Fruit fly (Drosophila melanogaster) whole organism, prepupa: Measurements from ENCODE around the gene CG13086.

ENCODE experiments used
- CG10631 ChIP-seq: fragments of 200-800 bp; sonication (Bioruptor generic); optimal IDR thresholded peaks from 2 replicates; lab custom pipeline; 2016; ENCODE audit warnings: missing biosample characterization, missing genetic modification characterization
- CG11294 ChIP-seq: fragments of 200-800 bp; sonication (Bioruptor generic); IDR thresholded peaks from 2 replicates; pipeline ENCODE4 v1.3.6; 2022; ENCODE audit warnings: missing biosample characterization, missing genetic modification characterization
- CG11762 ChIP-seq: fragments of 200-800 bp; sonication (Bioruptor generic); optimal IDR thresholded peaks from 3 replicates; lab custom pipeline; 2016; ENCODE audit warnings: missing biosample characterization, missing genetic modification characterization; ENCODE audit not compliant: insufficient read depth
- CG15336 ChIP-seq: fragments of 200-800 bp; sonication (Bioruptor generic); IDR thresholded peaks from 2 replicates; pipeline ENCODE4 v1.3.6; 2022; ENCODE audit warnings: missing biosample characterization, missing genetic modification characterization
- CG1621 ChIP-seq: fragments of 200-800 bp; sonication (Bioruptor generic); optimal IDR thresholded peaks from 3 replicates; lab custom pipeline; 2018; ENCODE audit warnings: missing biosample characterization, mild to moderate bottlenecking, missing genetic modification characterization
- CG31627 ChIP-seq: fragments of 200-800 bp; sonication (Bioruptor generic); optimal IDR thresholded peaks from 3 replicates; lab custom pipeline; 2016; ENCODE audit warnings: missing biosample characterization, missing genetic modification characterization
- CG32006 ChIP-seq: fragments of 200-800 bp; sonication (Bioruptor generic); optimal IDR thresholded peaks from 3 replicates; lab custom pipeline; 2017; ENCODE audit warnings: missing biosample characterization, mild to moderate bottlenecking, missing genetic modification characterization
- CG34406 ChIP-seq: fragments of 200-800 bp; sonication (Bioruptor generic); optimal IDR thresholded peaks from 3 replicates; lab custom pipeline; 2016; ENCODE audit warnings: missing biosample characterization, missing genetic modification characterization
- CG3919 ChIP-seq: fragments of 200-800 bp; sonication (Bioruptor generic); optimal IDR thresholded peaks from 3 replicates; lab custom pipeline; 2016; ENCODE audit warnings: missing biosample characterization, missing genetic modification characterization
- CG4318 ChIP-seq: fragments of 200-800 bp; sonication (Bioruptor generic); optimal IDR thresholded peaks from 3 replicates; lab custom pipeline; 2017; ENCODE audit warnings: missing biosample characterization, mild to moderate bottlenecking, missing genetic modification characterization
- CG6163 ChIP-seq: fragments of 200-800 bp; sonication (Bioruptor generic); IDR thresholded peaks from 3 replicates; pipeline ENCODE4 v1.3.6; 2022; ENCODE audit warnings: missing biosample characterization, missing genetic modification characterization
- CG6854 ChIP-seq: fragments of 200-800 bp; sonication (Bioruptor generic); optimal IDR thresholded peaks from 2 replicates; lab custom pipeline; 2017; ENCODE audit warnings: missing biosample characterization, mild to moderate bottlenecking, missing genetic modification characterization
- CG7368 ChIP-seq: fragments of 200-800 bp; sonication (Bioruptor generic); optimal IDR thresholded peaks from 3 replicates; lab custom pipeline; 2016; ENCODE audit warnings: missing biosample characterization, missing genetic modification characterization
- CG8119 ChIP-seq: fragments of 200-800 bp; sonication (Bioruptor generic); IDR thresholded peaks from 3 replicates; pipeline ENCODE4 v1.3.6; 2022; ENCODE audit warnings: missing biosample characterization, missing genetic modification characterization
- CG8319 ChIP-seq: fragments of 200-800 bp; sonication (Bioruptor generic); optimal IDR thresholded peaks from 3 replicates; lab custom pipeline; 2016; ENCODE audit warnings: missing biosample characterization, missing genetic modification characterization
- CG8632 ChIP-seq: fragments of 200-800 bp; sonication (Bioruptor generic); optimal IDR thresholded peaks from 3 replicates; lab custom pipeline; 2016; ENCODE audit warnings: missing biosample characterization, missing genetic modification characterization
- CG9139 ChIP-seq: fragments of 200-800 bp; sonication (Bioruptor generic); optimal IDR thresholded peaks from 3 replicates; lab custom pipeline; 2017; ENCODE audit warnings: missing biosample characterization, mild to moderate bottlenecking, missing genetic modification characterization
- Eip75B ChIP-seq: fragments of 200-800 bp; sonication (Bioruptor generic); optimal IDR thresholded peaks from 3 replicates; lab custom pipeline; 2016; ENCODE audit warnings: missing biosample characterization, missing genetic modification characterization
- Eip78C ChIP-seq: fragments of 200-800 bp; sonication (Bioruptor generic); peaks from one replicate; lab custom pipeline; 2016; ENCODE audit warnings: missing biosample characterization, missing genetic modification characterization
- Ets96B ChIP-seq: fragments of 200-800 bp; optimal IDR thresholded peaks from 2 replicates; lab custom pipeline; 2019; ENCODE audit warnings: missing biosample characterization, mild to moderate bottlenecking, missing genetic modification characterization, moderate library complexity
- Gug ChIP-seq: fragments of 200-800 bp; sonication (Bioruptor generic); IDR thresholded peaks from 2 replicates; pipeline ENCODE4 v1.3.6; 2022; ENCODE audit warnings: missing biosample characterization, missing genetic modification characterization
- Hr38 ChIP-seq: sonication (Bioruptor generic); optimal IDR thresholded peaks from 2 replicates; lab custom pipeline; 2016; ENCODE audit warnings: missing biosample characterization, missing genetic modification characterization
- Hr39 ChIP-seq: fragments of 200-800 bp; sonication (Bioruptor generic); optimal IDR thresholded peaks from 2 replicates; lab custom pipeline; 2016; ENCODE audit warnings: missing biosample characterization, missing genetic modification characterization
- Hr4 ChIP-seq: fragments of 200-800 bp; sonication (Bioruptor generic); optimal IDR thresholded peaks from 3 replicates; lab custom pipeline; 2016; ENCODE audit warnings: missing biosample characterization, missing genetic modification characterization
- Lpt ChIP-seq: fragments of 200-800 bp; sonication (Bioruptor generic); optimal IDR thresholded peaks from 3 replicates; lab custom pipeline; 2016; ENCODE audit warnings: missing biosample characterization, missing genetic modification characterization
- Met ChIP-seq: fragments of 200-800 bp; sonication (Bioruptor generic); optimal IDR thresholded peaks from 3 replicates; lab custom pipeline; 2016; ENCODE audit warnings: missing biosample characterization, missing genetic modification characterization
- OdsH ChIP-seq: fragments of 200-800 bp; sonication (Bioruptor generic); optimal IDR thresholded peaks from 3 replicates; lab custom pipeline; 2016; ENCODE audit warnings: missing biosample characterization, missing genetic modification characterization
- Smox ChIP-seq: fragments of 200-800 bp; sonication (Bioruptor generic); optimal IDR thresholded peaks from 3 replicates; lab custom pipeline; 2016; ENCODE audit warnings: missing biosample characterization, missing genetic modification characterization
- Sox102F ChIP-seq: fragments of 200-800 bp; sonication (Bioruptor generic); optimal IDR thresholded peaks from 2 replicates; lab custom pipeline; 2016; ENCODE audit warnings: missing biosample characterization, mild to moderate bottlenecking, missing genetic modification characterization
- Sox14 ChIP-seq: fragments of 200-800 bp; sonication (Bioruptor generic); optimal IDR thresholded peaks from 3 replicates; lab custom pipeline; 2016; ENCODE audit warnings: missing biosample characterization, missing genetic modification characterization
- Sox15 ChIP-seq: fragments of 200-800 bp; sonication (Bioruptor generic); optimal IDR thresholded peaks from 3 replicates; lab custom pipeline; 2016; ENCODE audit warnings: missing biosample characterization, missing genetic modification characterization
- achi ChIP-seq: fragments of 200-800 bp; sonication (Bioruptor generic); optimal IDR thresholded peaks from 3 replicates; lab custom pipeline; 2016; ENCODE audit warnings: missing biosample characterization, missing genetic modification characterization
- cyc ChIP-seq: fragments of 200-800 bp; sonication (Bioruptor generic); optimal IDR thresholded peaks from 3 replicates; lab custom pipeline; 2016; ENCODE audit warnings: missing biosample characterization, missing genetic modification characterization
- dac ChIP-seq: fragments of 200-800 bp; sonication (Bioruptor generic); optimal IDR thresholded peaks from 2 replicates; lab custom pipeline; 2017; ENCODE audit warnings: missing biosample characterization, mild to moderate bottlenecking, missing genetic modification characterization
- dsx ChIP-seq: fragments of 200-800 bp; optimal IDR thresholded peaks from 3 replicates; lab custom pipeline; 2019; ENCODE audit warnings: missing biosample characterization, mild to moderate bottlenecking, missing genetic modification characterization, moderate library complexity; ENCODE audit not compliant: poor library complexity, severe bottlenecking
- eg ChIP-seq: fragments of 200-800 bp; sonication (Bioruptor generic); IDR thresholded peaks from 3 replicates; pipeline ENCODE4 v1.3.6; 2022; ENCODE audit warnings: missing biosample characterization, missing genetic modification characterization
- esn ChIP-seq: fragments of 200-800 bp; sonication (Bioruptor generic); optimal IDR thresholded peaks from 2 replicates; lab custom pipeline; 2016; ENCODE audit warnings: missing biosample characterization, mild to moderate bottlenecking, missing genetic modification characterization, moderate library complexity
- fd59A ChIP-seq: fragments of 200-800 bp; sonication (Bioruptor generic); optimal IDR thresholded peaks from 2 replicates; lab custom pipeline; 2017; ENCODE audit warnings: missing biosample characterization, mild to moderate bottlenecking, missing genetic modification characterization, missing genetic modification reagents
- fd85E ChIP-seq: fragments of 200-800 bp; sonication (Bioruptor generic); optimal IDR thresholded peaks from 3 replicates; lab custom pipeline; 2016; ENCODE audit warnings: missing biosample characterization, missing genetic modification characterization
- fkh ChIP-seq: fragments of 200-800 bp; sonication (Bioruptor generic); optimal IDR thresholded peaks from 3 replicates; lab custom pipeline; 2017; ENCODE audit warnings: missing biosample characterization, mild to moderate bottlenecking, missing genetic modification characterization, moderate library complexity
- lz ChIP-seq: fragments of 200-800 bp; sonication (Bioruptor generic); optimal IDR thresholded peaks from 3 replicates; lab custom pipeline; 2016; ENCODE audit warnings: missing biosample characterization, missing genetic modification characterization
- pdm3 ChIP-seq: fragments of 200-800 bp; sonication (Bioruptor generic); optimal IDR thresholded peaks from 3 replicates; lab custom pipeline; 2016; ENCODE audit warnings: missing biosample characterization, missing genetic modification characterization
- salr ChIP-seq, 2 experiments: fragments of 200-800 bp; sonication (Bioruptor generic); optimal IDR thresholded peaks; 3 replicates each; lab custom pipeline; 2016 to 2018; ENCODE audit warnings: missing biosample characterization in 2 of 2, missing genetic modification characterization in 2 of 2, mild to moderate bottlenecking in 1 of 2
- spab ChIP-seq: fragments of 200-800 bp; sonication (Bioruptor generic); optimal IDR thresholded peaks from 2 replicates; lab custom pipeline; 2017; ENCODE audit warnings: missing biosample characterization, mild to moderate bottlenecking, missing genetic modification characterization, missing genetic modification reagents
- svp ChIP-seq: fragments of 200-800 bp; sonication (Bioruptor generic); peaks from one replicate; lab custom pipeline; 2016; ENCODE audit warnings: missing biosample characterization, missing genetic modification characterization
- topi ChIP-seq: fragments of 200-800 bp; sonication (Bioruptor generic); optimal IDR thresholded peaks from 3 replicates; lab custom pipeline; 2016; ENCODE audit warnings: missing biosample characterization, missing genetic modification characterization
- vri ChIP-seq: fragments of 200-800 bp; sonication (Bioruptor generic); optimal IDR thresholded peaks from 3 replicates; lab custom pipeline; 2016; ENCODE audit warnings: missing biosample characterization, mild to moderate bottlenecking, missing genetic modification characterization

CG13086 gene

DNA sequence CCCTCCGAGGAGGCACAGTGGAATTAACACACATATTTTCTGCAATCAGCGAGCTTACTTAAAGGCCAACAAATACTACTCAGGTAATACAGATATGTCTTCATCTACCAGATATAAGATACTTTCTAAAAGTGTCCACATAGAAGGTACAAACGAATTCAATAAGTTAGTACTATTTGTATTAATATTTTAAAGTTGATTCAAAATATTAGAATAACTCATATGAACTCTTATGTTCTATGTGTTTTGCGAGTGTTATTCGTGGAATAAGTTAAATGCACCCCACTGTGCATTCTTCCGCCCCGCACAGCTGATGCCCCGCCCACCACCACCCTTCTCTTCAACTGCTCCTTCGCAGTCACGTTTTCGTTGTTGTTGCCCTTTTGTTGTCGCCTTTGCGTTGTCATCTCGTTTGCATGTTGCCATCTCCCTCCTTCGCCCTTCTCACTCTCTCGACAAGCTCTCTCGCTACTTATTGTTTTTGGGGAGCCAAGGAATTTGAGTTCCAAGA, 2.5 kb upstream of the CG13086 start (continued):
- TF ChIP-seq Gug (no peak), Hr38 (GFP tag; lab: Kevin White, UChicago) (no peak), CG15336 (GFP tag; lab: Robert Waterston, UW) (peak; percentile 64), topi (GFP tag; lab: Kevin White, UChicago) (peak; percentile 79), Sox15 (peak; percentile 69), Sox102F (GFP tag; lab: Kevin White, UChicago) (peak; percentile 85), fkh (no peak), lz (GFP tag; lab: Kevin White, UChicago) (peak; percentile 78), CG6854 (peak; percentile 32), CG1621 (tag; lab: Kevin White, UChicago) (peak; percentile 62), CG9139 (GFP tag; lab: Kevin White, UChicago) (peak; percentile 42), CG3919 (peak; percentile 67), eg (0 out of 3 replicates have a peak, but pooled peaks have one; percentile 37), Hr4 (GFP tag; lab: Kevin White, UChicago) (peak; percentile 41), Ets96B (tag; lab: Kevin White, UChicago) (peak; percentile 60), Hr39 (peak; percentile 78), spab (GFP tag; lab: Kevin White, UChicago) (peak; percentile 50), Lpt (GFP tag; lab: Kevin White, UChicago) (peak; percentile 40), vri (GFP tag; lab: Kevin White, UChicago) (peak; percentile 52), CG31627 (GFP tag; lab: Kevin White, UChicago) (peak; percentile 78), CG7368 (peak; percentile 53), CG32006 (GFP tag; lab: Kevin White, UChicago) (peak; percentile 71), dac (GFP tag; lab: Kevin White, UChicago) (no peak), esn (GFP tag; lab: Kevin White, UChicago) (peak; percentile 86), Smox (GFP tag; lab: Kevin White, UChicago) (peak; percentile 82), Eip78C (GFP tag; lab: Kevin White, UChicago) (peak; percentile 90), CG6163 (peak; percentile 55; the same call in 1 of the 3 replicates), Eip75B (GFP tag; lab: Kevin White, UChicago) (peak; percentile 73), CG8119 (GFP tag; lab: Robert Waterston, UW) (peak; percentile 48; the same call in 2 of the 3 replicates), dsx (GFP tag; lab: Kevin White, UChicago) (peak; percentile 59)

dm6 chr2L:19362734-19363363, 1.3 kb upstream of the CG13086 start, which contains the start of gene dnt:
Gene dnt (minus strand): TSS chr2L:19363227.
- TF ChIP-seq CG8632 (no peak), Eip78C (GFP tag; lab: Kevin White, UChicago) (peak; percentile 27), CG6854 (peak; percentile 18), svp (peak; percentile 74)

DNA sequence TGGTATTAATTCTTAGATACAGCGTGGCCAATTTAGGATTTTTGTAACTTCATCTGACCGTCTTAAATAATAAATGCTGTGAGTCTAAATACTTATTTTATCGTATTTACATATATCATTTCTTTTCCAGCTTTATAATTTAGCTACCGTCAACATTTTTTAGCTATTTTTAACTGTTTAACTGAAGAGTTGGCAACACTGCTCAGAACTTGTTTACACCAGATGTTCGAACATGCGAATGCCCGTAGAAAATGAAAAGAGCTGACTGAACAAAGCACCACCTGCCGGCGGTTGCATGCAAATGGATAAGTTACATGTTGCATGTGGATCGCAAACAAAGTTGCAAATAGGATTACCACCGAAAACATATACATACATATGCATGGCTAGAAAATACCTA, 645 bp upstream of the CG13086 start:
- TF ChIP-seq CG11294 (GFP tag; lab: Robert Waterston, UW) (no peak), achi (no peak), Smox (GFP tag; lab: Kevin White, UChicago) (peak; percentile 22), Eip75B (GFP tag; lab: Kevin White, UChicago) (no peak), CG6854 (no peak), svp (peak; percentile 70), Met (GFP tag; lab: Kevin White, UChicago) (peak; percentile 29), Sox14 (GFP tag; lab: Kevin White, UChicago) (no peak), CG32006 (GFP tag; lab: Kevin White, UChicago) (peak; percentile 25), esn (GFP tag; lab: Kevin White, UChicago) (peak; percentile 31), CG3919 (peak; percentile 67), CG10631 (GFP tag; lab: Kevin White, UChicago) (peak; percentile 11), salr (GFP tag; optimal IDR thresholded peaks at IDR 0.05; lab: Kevin White, UChicago) (no peak), OdsH (no peak), CG8319 (no peak), fd85E (GFP tag; lab: Kevin White, UChicago) (no peak), CG15336 (GFP tag; lab: Robert Waterston, UW) (no peak), CG4318 (no peak), CG1621 (tag; lab: Kevin White, UChicago) (peak; percentile 22), CG7368 (no peak), CG34406 (no peak), CG8119 (GFP tag; lab: Robert Waterston, UW) (no peak), CG11762 (GFP tag; lab: Kevin White, UChicago) (no peak), fd59A (GFP tag; lab: Kevin White, UChicago) (no peak), pdm3 (GFP tag; lab: Kevin White, UChicago) (no peak), cyc (GFP tag; lab: Kevin White, UChicago) (no peak)
